Fruit fly (Drosophila melanogaster): ENCODE measurements around the gene CG46025.
A peak's percentile ranks its signal among the peaks of the same experiment; 100 is the strongest.

Gene CG46025

dm6 chr2L:7788952-7789466 lies 35.0 kb downstream of the CG46025 start:
- TF ChIP-seq kah (GFP tag; optimal IDR thresholded peaks at IDR 0.05): peak; percentile 9
- no peak for TF ChIP-seq ci (GFP tag; IDR thresholded peaks at IDR 0.05)
- peak; percentile 7 for TF ChIP-seq Med (GFP tag)
- no peak for TF ChIP-seq CG12769 (tag; optimal IDR thresholded peaks at IDR 0.05)
- TF ChIP-seq nom (GFP tag; optimal IDR thresholded peaks at IDR 0.05): peak; percentile 55
- peak; percentile 27 for TF ChIP-seq CG13296 (GFP tag; optimal IDR thresholded peaks at IDR 0.05)
- TF ChIP-seq CG9215 (GFP tag; IDR thresholded peaks at IDR 0.05): no peak
- no peak for TF ChIP-seq CG33557 (GFP tag; optimal IDR thresholded peaks at IDR 0.05)
- no peak for TF ChIP-seq CG18599 (GFP tag; optimal IDR thresholded peaks at IDR 0.05)
- no peak for TF ChIP-seq disco-r (GFP tag; optimal IDR thresholded peaks at IDR 0.05)
- TF ChIP-seq CG34376 (GFP tag; optimal IDR thresholded peaks at IDR 0.05): peak; percentile 84
- peak in 1 of 2 experiments; percentile 62 for TF ChIP-seq Pdp1 (GFP tag; optimal IDR thresholded peaks at IDR 0.05)
- TF ChIP-seq fd64A (GFP tag; optimal IDR thresholded peaks at IDR 0.05): peak; percentile 16
- peak; percentile 6 for TF ChIP-seq CG5180 (GFP tag; optimal IDR thresholded peaks at IDR 0.05)
- no peak for TF ChIP-seq BEAF-32 (GFP tag; optimal IDR thresholded peaks at IDR 0.05)
- TF ChIP-seq nau (GFP tag; optimal IDR thresholded peaks at IDR 0.05): peak; percentile 26
- peak; percentile 82 for TF ChIP-seq mirr (GFP tag; optimal IDR thresholded peaks at IDR 0.05)
- TF ChIP-seq sug (tag; optimal IDR thresholded peaks at IDR 0.05): peak; percentile 66
- TF ChIP-seq exex (tag; optimal IDR thresholded peaks at IDR 0.05): peak; percentile 31
- TF ChIP-seq sc (optimal IDR thresholded peaks at IDR 0.05): no peak
- no peak for TF ChIP-seq sc (GFP tag; optimal IDR thresholded peaks at IDR 0.05)
- peak in 1 of 2 experiments; percentile 54 for TF ChIP-seq Eip74EF (GFP tag; optimal IDR thresholded peaks at IDR 0.05)

- TF ChIP-seq Hr78 (GFP tag; optimal IDR thresholded peaks at IDR 0.05): peak in 1 of 2 experiments; percentile 74
- TF ChIP-seq Ada2b (GFP tag; IDR thresholded peaks at IDR 0.05): no peak
- 0 out of 3 replicates have a peak, but pooled peaks have one; percentile 37 for TF ChIP-seq Opbp (GFP tag; IDR thresholded peaks at IDR 0.05; ENCODE audit: partially characterized antibody)
- peak; percentile 19 for TF ChIP-seq sd (tag; optimal IDR thresholded peaks at IDR 0.05)
- TF ChIP-seq CG7357 (GFP tag; IDR thresholded peaks at IDR 0.05): no peak
- TF ChIP-seq Pdp1 (GFP tag; optimal IDR thresholded peaks at IDR 0.05): peak in 1 of 2 experiments; percentile 87
These were observed 36.1 kb downstream of the CG46025 start for dm6 chr2L:7790081-7790447.

- TF ChIP-seq z (GFP tag; IDR thresholded peaks at IDR 0.05): no peak
- TF ChIP-seq fru (optimal IDR thresholded peaks at IDR 0.05): no peak
- no peak for TF ChIP-seq CG10462 (GFP tag; optimal IDR thresholded peaks at IDR 0.05)
- TF ChIP-seq ash1 (GFP tag; optimal IDR thresholded peaks at IDR 0.05): no peak
- no peak for TF ChIP-seq gcm2 (GFP tag; optimal IDR thresholded peaks at IDR 0.05)
- TF ChIP-seq Blimp-1 (GFP tag; optimal IDR thresholded peaks at IDR 0.05): no peak
- no peak for TF ChIP-seq CG12942 (GFP tag; optimal IDR thresholded peaks at IDR 0.05)
- TF ChIP-seq schlank (tag; optimal IDR thresholded peaks at IDR 0.05): no peak
- TF ChIP-seq Ravus (GFP tag; IDR thresholded peaks at IDR 0.05): no peak
- TF ChIP-seq klu (GFP tag; IDR thresholded peaks at IDR 0.05): no peak
- TF ChIP-seq E2f1 (GFP tag; IDR thresholded peaks at IDR 0.05): no peak
- no peak for TF ChIP-seq crol (GFP tag; IDR thresholded peaks at IDR 0.05)
- TF ChIP-seq ac (GFP tag; optimal IDR thresholded peaks at IDR 0.05): no peak
- TF ChIP-seq CG32767 (GFP tag; IDR thresholded peaks at IDR 0.05): no peak
- TF ChIP-seq Usf (GFP tag; optimal IDR thresholded peaks at IDR 0.05): no peak
- no peak for TF ChIP-seq h (optimal IDR thresholded peaks at IDR 0.05)
- no peak for TF ChIP-seq Bdp1 (GFP tag; optimal IDR thresholded peaks at IDR 0.05)
- 0 out of 2 replicates have a peak, but pooled peaks have one; percentile 27 for TF ChIP-seq CG16779 (GFP tag; IDR thresholded peaks at IDR 0.05)
- TF ChIP-seq ci (GFP tag; IDR thresholded peaks at IDR 0.05): peak; percentile 66; the same call in 2 of the 3 replicates
- no peak for TF ChIP-seq Oaz (GFP tag; IDR thresholded peaks at IDR 0.05)
- no peak for TF ChIP-seq CG6765 (GFP tag; optimal IDR thresholded peaks at IDR 0.05)
These were observed 36.7 kb downstream of the CG46025 start, which contains the start of gene CG7149 for dm6 chr2L:7790448-7791355. Gene CG7149, minus strand, starts transcription at chr2L:7790557.

Data from whole organism, embryonic.